Worm (Caenorhabditis elegans) whole organism, L4 larva: ENCODE data around the gene W04H10.5.
A peak's percentile ranks its signal among the peaks of the same experiment; 100 is the strongest.

Experiments used
- D1046.2 ChIP-seq: fragments of 200-800 bp; sonication (Bioruptor generic); IDR thresholded peaks from 2 replicates; pipeline ENCODE4 v1.3.6; 2022; ENCODE audit warnings: missing genetic modification characterization, missing compliant biosample characterization
- F26F4.8 ChIP-seq: fragments of 200-800 bp; sonication (Bioruptor generic); conservative IDR thresholded peaks from 2 replicates; pipeline ENCODE4 v1.3.6; 2022; ENCODE audit warnings: missing genetic modification characterization, missing compliant biosample characterization
- T20F7.1 ChIP-seq: fragments of 200-800 bp; sonication (Bioruptor generic); optimal IDR thresholded peaks from 2 replicates; lab custom pipeline; 2018; ENCODE audit warnings: mild to moderate bottlenecking, missing genetic modification characterization, missing compliant biosample characterization
- T26A8.4 ChIP-seq: fragments of 200-800 bp; sonication (Bioruptor generic); IDR thresholded peaks from 2 replicates; pipeline ENCODE4 v1.3.6; 2022; ENCODE audit warnings: missing genetic modification characterization, missing compliant biosample characterization
- Y48G9A.11 ChIP-seq: fragments of 200-800 bp; sonication (Bioruptor generic); IDR thresholded peaks from 2 replicates; pipeline ENCODE4 v1.3.6; 2022; ENCODE audit warnings: missing genetic modification reagents, missing genetic modification characterization, missing compliant biosample characterization
- Y5F2A.4 ChIP-seq: fragments of 200-800 bp; sonication (Bioruptor generic); optimal IDR thresholded peaks from 2 replicates; lab custom pipeline; 2018; ENCODE audit warnings: mild to moderate bottlenecking, missing genetic modification characterization, missing compliant biosample characterization
- Y75B8A.6 ChIP-seq: fragments of 200-800 bp; sonication (Bioruptor generic); IDR thresholded peaks from 2 replicates; pipeline ENCODE4 v1.3.6; 2022; ENCODE audit warnings: missing genetic modification reagents, missing genetic modification characterization, missing compliant biosample characterization
- ZK337.2 ChIP-seq: fragments of 200-800 bp; sonication (Bioruptor generic); IDR thresholded peaks from 2 replicates; pipeline ENCODE4 v1.3.6; 2022; ENCODE audit warnings: missing genetic modification reagents, missing genetic modification characterization, missing compliant biosample characterization
- aly-2 ChIP-seq: sonication (generic microtip); optimal IDR thresholded peaks from 2 replicates; lab custom pipeline; 2018; ENCODE audit warnings: missing biosample characterization, missing genetic modification characterization
- arid-1 ChIP-seq: fragments of 200-800 bp; sonication (Bioruptor generic); conservative IDR thresholded peaks from 2 replicates; pipeline ENCODE4 v1.3.6; 2022; ENCODE audit warnings: missing genetic modification reagents, missing genetic modification characterization, missing compliant biosample characterization
- ceh-20 ChIP-seq: fragments of 200-800 bp; sonication (Bioruptor generic); IDR thresholded peaks from 2 replicates; pipeline ENCODE4 v1.3.6; 2022; ENCODE audit warnings: missing genetic modification reagents, missing genetic modification characterization, missing compliant biosample characterization
- ceh-28 ChIP-seq: fragments of 150-350 bp; optimal IDR thresholded peaks from 2 replicates; lab custom pipeline; 2014; ENCODE audit warnings: missing biosample characterization, missing genetic modification reagents, missing genetic modification characterization
- ceh-62 ChIP-seq: sonication (generic microtip); optimal IDR thresholded peaks from 2 replicates; lab custom pipeline; 2017; ENCODE audit warnings: missing biosample characterization, missing genetic modification characterization
- daf-19 ChIP-seq: fragments of 200-800 bp; sonication (Bioruptor generic); conservative IDR thresholded peaks from 2 replicates; pipeline ENCODE4 v1.3.6; 2022; ENCODE audit warnings: missing genetic modification characterization, missing compliant biosample characterization
- daf-8 ChIP-seq: fragments of 200-800 bp; sonication (Bioruptor generic); IDR thresholded peaks from 2 replicates; pipeline ENCODE4 v1.3.6; 2022; ENCODE audit warnings: missing genetic modification characterization, missing compliant biosample characterization
- dmd-6 ChIP-seq: fragments of 200-800 bp; sonication (Bioruptor generic); IDR thresholded peaks from 2 replicates; pipeline ENCODE4 v1.3.6; 2022; ENCODE audit warnings: missing genetic modification reagents, missing genetic modification characterization, missing compliant biosample characterization
- dmd-8 ChIP-seq: fragments of 200-800 bp; sonication (Bioruptor generic); IDR thresholded peaks from 2 replicates; pipeline ENCODE4 v1.3.6; 2022; ENCODE audit warnings: missing genetic modification characterization, missing compliant biosample characterization
- duxl-1 ChIP-seq: sonication (generic microtip); optimal IDR thresholded peaks from 2 replicates; lab custom pipeline; 2016; ENCODE audit warnings: mild to moderate bottlenecking, missing genetic modification characterization, moderate library complexity, missing compliant biosample characterization; ENCODE audit not compliant: poor library complexity
- dve-1 ChIP-seq: sonication (generic microtip); optimal IDR thresholded peaks from 2 replicates; lab custom pipeline; 2017; ENCODE audit warnings: antibody characterized with exemption, mild to moderate bottlenecking, missing genetic modification characterization, missing compliant biosample characterization; ENCODE audit not compliant: insufficient read depth
- egl-43 ChIP-seq: fragments of 200-800 bp; sonication (Bioruptor generic); IDR thresholded peaks from 2 replicates; pipeline ENCODE4 v1.3.6; 2022; ENCODE audit warnings: missing genetic modification reagents, missing genetic modification characterization, missing compliant biosample characterization
- fos-1 ChIP-seq: fragments of 150-350 bp; optimal IDR thresholded peaks from 2 replicates; lab custom pipeline; 2014; ENCODE audit warnings: missing biosample characterization, missing genetic modification characterization
- gei-8 ChIP-seq: fragments of 200-800 bp; sonication (Bioruptor generic); optimal IDR thresholded peaks from 2 replicates; lab custom pipeline; 2018; ENCODE audit warnings: mild to moderate bottlenecking, missing genetic modification characterization, missing compliant biosample characterization
- hlh-11 ChIP-seq: fragments of 200-800 bp; sonication (Bioruptor generic); optimal IDR thresholded peaks from 2 replicates; lab custom pipeline; 2018; ENCODE audit warnings: mild to moderate bottlenecking, missing genetic modification characterization, missing compliant biosample characterization
- hlh-30 ChIP-seq: sonication (generic microtip); optimal IDR thresholded peaks from 2 replicates; lab custom pipeline; 2017; ENCODE audit warnings: antibody characterized with exemption, mild to moderate bottlenecking, missing genetic modification characterization, missing compliant biosample characterization; ENCODE audit not compliant: insufficient read depth
- lin-1 ChIP-seq: fragments of 200-800 bp; sonication (Bioruptor generic); IDR thresholded peaks from 2 replicates; pipeline ENCODE4 v1.3.6; 2022; ENCODE audit warnings: missing genetic modification reagents, missing genetic modification characterization, missing compliant biosample characterization
- lin-13 ChIP-seq: fragments of 150-350 bp; optimal IDR thresholded peaks from 2 replicates; lab custom pipeline; 2014; ENCODE audit warnings: missing biosample characterization, missing genetic modification reagents, missing genetic modification characterization
- lin-15B ChIP-seq: fragments of 150-350 bp; sonication (generic microtip); optimal IDR thresholded peaks from 3 replicates; lab custom pipeline; 2014; ENCODE audit warnings: missing biosample characterization, missing genetic modification characterization
- lin-38 ChIP-seq: fragments of 200-800 bp; sonication (Bioruptor generic); IDR thresholded peaks from 2 replicates; pipeline ENCODE4 v1.3.6; 2022; ENCODE audit warnings: missing genetic modification reagents, missing genetic modification characterization, missing compliant biosample characterization
- lsy-2 ChIP-seq, 2 experiments: fragments of 150-350 bp in 1 of 2; sonication (generic microtip) in 1 of 2; optimal IDR thresholded peaks; 2 replicates each; lab custom pipeline; 2014 to 2017; ENCODE audit warnings: missing biosample characterization in 2 of 2, missing genetic modification characterization in 2 of 2
- mdl-1 ChIP-seq, 2 experiments: fragments of 150-350 bp in 1 of 2; sonication (generic microtip) in 1 of 2; optimal IDR thresholded peaks; 2 replicates each; lab custom pipeline; 2014 to 2017; ENCODE audit warnings: missing biosample characterization in 2 of 2, missing genetic modification characterization in 2 of 2
- mdt-29 ChIP-seq: fragments of 200-800 bp; sonication (Bioruptor generic); IDR thresholded peaks from 2 replicates; pipeline ENCODE4 v1.3.6; 2022; ENCODE audit warnings: missing genetic modification reagents, missing genetic modification characterization, missing compliant biosample characterization
- mep-1 ChIP-seq: fragments of 150-350 bp; sonication (generic microtip); optimal IDR thresholded peaks from 3 replicates; lab custom pipeline; 2014; ENCODE audit warnings: missing biosample characterization, missing genetic modification characterization
- mes-2 ChIP-seq: sonication (generic microtip); optimal IDR thresholded peaks from 2 replicates; lab custom pipeline; 2016; ENCODE audit warnings: missing genotype, mild to moderate bottlenecking, missing genetic modification characterization, missing compliant biosample characterization; ENCODE audit not compliant: poor library complexity, severe bottlenecking
- nhr-10 ChIP-seq: fragments of 150-350 bp; optimal IDR thresholded peaks from 2 replicates; lab custom pipeline; 2014; ENCODE audit warnings: missing biosample characterization, missing genetic modification characterization
- nhr-102 ChIP-seq: sonication (generic microtip); optimal IDR thresholded peaks from 2 replicates; lab custom pipeline; 2016; ENCODE audit warnings: mild to moderate bottlenecking, missing genetic modification characterization, moderate library complexity, missing compliant biosample characterization
- nhr-11 ChIP-seq: fragments of 150-350 bp; optimal IDR thresholded peaks from 2 replicates; lab custom pipeline; 2014; ENCODE audit warnings: missing biosample characterization, missing genetic modification characterization
- nhr-237 ChIP-seq: sonication (generic microtip); optimal IDR thresholded peaks from 2 replicates; lab custom pipeline; 2017; ENCODE audit warnings: missing biosample characterization, missing genetic modification characterization
- nhr-42 ChIP-seq: fragments of 200-800 bp; sonication (Bioruptor generic); IDR thresholded peaks from 2 replicates; pipeline ENCODE4 v1.3.6; 2022; ENCODE audit warnings: missing genetic modification characterization, missing compliant biosample characterization
- nhr-48 ChIP-seq: sonication (generic microtip); optimal IDR thresholded peaks from 2 replicates; lab custom pipeline; 2016; ENCODE audit warnings: mild to moderate bottlenecking, missing genetic modification characterization, missing compliant biosample characterization
- nhr-77 ChIP-seq: fragments of 150-350 bp; optimal IDR thresholded peaks from 2 replicates; lab custom pipeline; 2014; ENCODE audit warnings: missing biosample characterization, missing genetic modification characterization
- rbr-2 ChIP-seq: sonication (generic microtip); optimal IDR thresholded peaks from 2 replicates; lab custom pipeline; 2016; ENCODE audit warnings: missing genotype, missing genetic modification characterization, missing compliant biosample characterization
- snpc-4 ChIP-seq: fragments of 150-350 bp; optimal IDR thresholded peaks from 2 replicates; lab custom pipeline; 2014; ENCODE audit warnings: missing biosample characterization, missing genetic modification characterization
- spr-3 ChIP-seq: fragments of 200-800 bp; sonication (Bioruptor generic); optimal IDR thresholded peaks from 2 replicates; lab custom pipeline; 2018; ENCODE audit warnings: mild to moderate bottlenecking, missing genetic modification characterization, missing compliant biosample characterization
- tag-97 ChIP-seq: fragments of 200-800 bp; sonication (Bioruptor generic); IDR thresholded peaks from 2 replicates; pipeline ENCODE4 v1.3.6; 2022; ENCODE audit warnings: missing genetic modification characterization, missing compliant biosample characterization
- unc-39 ChIP-seq: sonication (generic microtip); optimal IDR thresholded peaks from 2 replicates; lab custom pipeline; 2017; ENCODE audit warnings: missing biosample characterization, missing genetic modification characterization
- unc-62 ChIP-seq, 3 experiments: fragments of 150-350 bp in 1 of 3; sonication (generic microtip); optimal IDR thresholded peaks in 2 of 3; peaks in 1 of 3; 1 replicate in 1 of 3; 2 replicates in 2 of 3; lab custom pipeline; 2014 to 2017; ENCODE audit warnings: missing biosample characterization in 3 of 3, missing genetic modification characterization in 3 of 3, missing genetic modification reagents in 3 of 3, missing genotype in 1 of 3
- vab-7 ChIP-seq: fragments of 200-800 bp; sonication (Bioruptor generic); IDR thresholded peaks from 2 replicates; pipeline ENCODE4 v1.3.6; 2022; ENCODE audit warnings: missing genetic modification reagents, missing genetic modification characterization, missing compliant biosample characterization
- zag-1 ChIP-seq: fragments of 150-350 bp; optimal IDR thresholded peaks from 2 replicates; lab custom pipeline; 2014; ENCODE audit warnings: missing biosample characterization, missing genetic modification characterization

The W04H10.5 gene

ce11 chrII:621141-621540, 15.0 kb downstream of the W04H10.5 start (continued):
- TF ChIP-seq nhr-10 (tag; lab: Kevin White, UChicago) (no peak), mes-2 (tag; lab: Kevin White, UChicago) (peak; percentile 7), aly-2 (tag; lab: Kevin White, UChicago) (no peak), rbr-2 (tag; lab: Kevin White, UChicago) (no peak), dmd-6 (GFP tag; lab: Robert Waterston, UW) (peak; percentile 58), lsy-2 (tag; optimal IDR thresholded peaks at IDR 0.05; lab: Kevin White, UChicago) (no peak), nhr-237 (tag; lab: Kevin White, UChicago) (no peak), T26A8.4 (no peak), mdt-29 (no peak), ZK337.2 (GFP tag; lab: Robert Waterston, UW) (no peak), unc-39 (tag; lab: Kevin White, UChicago) (no peak), tag-97 (GFP tag; lab: Robert Waterston, UW) (no peak), nhr-48 (tag; lab: Kevin White, UChicago) (no peak), Y5F2A.4 (GFP tag; lab: Kevin White, UChicago) (no peak), hlh-11 (tag; lab: Kevin White, UChicago) (peak; percentile 51), nhr-42 (GFP tag; lab: Robert Waterston, UW) (no peak), hlh-30 (tag; lab: Kevin White, UChicago) (no peak), ceh-28 (no peak), nhr-77 (no peak), egl-43 (GFP tag; lab: Robert Waterston, UW) (no peak), ceh-62 (tag; lab: Kevin White, UChicago) (no peak), Y48G9A.11 (no peak), lin-15B (tag; lab: Kevin White, UChicago) (no peak)

- TF ChIP-seq daf-8 (no peak), nhr-11 (tag; lab: Kevin White, UChicago) (no peak), snpc-4 (tag; lab: Kevin White, UChicago) (no peak), fos-1 (no peak), lin-13 (GFP tag; lab: Kevin White, UChicago) (no peak), mep-1 (peak; percentile 1), nhr-42 (GFP tag; lab: Robert Waterston, UW) (no peak), dmd-8 (no peak), ZK337.2 (GFP tag; lab: Robert Waterston, UW) (no peak), nhr-48 (tag; lab: Kevin White, UChicago) (no peak), nhr-102 (tag; lab: Kevin White, UChicago) (no peak), daf-19 (GFP tag; lab: Robert Waterston, UW) (no peak), duxl-1 (tag; lab: Kevin White, UChicago) (no peak), aly-2 (tag; lab: Kevin White, UChicago) (no peak), nhr-77 (no peak), unc-62 (GFP tag; optimal IDR thresholded peaks at IDR 0.05 in 1 of 2; lab: Kevin White, UChicago) (peak in 1 of 2 experiments; percentile 54), unc-62 (tag; optimal IDR thresholded peaks at IDR 0.05; lab: Kevin White, UChicago) (no peak), dmd-6 (GFP tag; lab: Robert Waterston, UW) (peak; percentile 47; the same call in 1 of the 2 replicates), spr-3 (GFP tag; lab: Kevin White, UChicago) (no peak), dve-1 (tag; lab: Kevin White, UChicago) (peak; percentile 24), Y75B8A.6 (GFP tag; lab: Robert Waterston, UW) (no peak), vab-7 (GFP tag; lab: Robert Waterston, UW) (no peak), hlh-11 (tag; lab: Kevin White, UChicago) (peak; percentile 29), mes-2 (tag; lab: Kevin White, UChicago) (peak; percentile 46), nhr-237 (tag; lab: Kevin White, UChicago) (no peak), hlh-30 (tag; lab: Kevin White, UChicago) (peak; percentile 12), lin-38 (no peak), arid-1 (no peak), tag-97 (GFP tag; lab: Robert Waterston, UW) (no peak), T20F7.1 (GFP tag; lab: Kevin White, UChicago) (no peak), mdl-1 (tag; optimal IDR thresholded peaks at IDR 0.05; lab: Kevin White, UChicago) (no peak), ceh-20 (GFP tag; lab: Robert Waterston, UW) (no peak), gei-8 (GFP tag; lab: Kevin White, UChicago) (no peak), F26F4.8 (GFP tag; lab: Robert Waterston, UW) (no peak), D1046.2 (GFP tag; lab: Robert Waterston, UW) (no peak), lin-1 (GFP tag; lab: Robert Waterston, UW) (no peak), zag-1 (tag; lab: Kevin White, UChicago) (no peak)
Observed at ce11 chrII:622478-622877, 16.3 kb downstream of the W04H10.5 start.
